Fruit fly (Drosophila melanogaster) Kc167 (cell line): ENCODE data around the gene CG45071.

Experiments used
- Myc ChIP-seq: fragments of >200 bp; optimal IDR thresholded peaks from 2 replicates; lab custom pipeline; 2017; ENCODE audit warnings: missing external identifiers
- Sin3A ChIP-seq: fragments of >200 bp; optimal IDR thresholded peaks from 2 replicates; lab custom pipeline; 2018; ENCODE audit warnings: missing external identifiers
- h ChIP-seq: fragments of >200 bp; optimal IDR thresholded peaks from 3 replicates; lab custom pipeline; 2018; ENCODE audit warnings: missing external identifiers
- insv ChIP-seq: fragments of >200 bp; optimal IDR thresholded peaks from 3 replicates; lab custom pipeline; 2018; ENCODE audit warnings: missing external identifiers
- psq ChIP-seq: fragments of >200 bp; optimal IDR thresholded peaks from 2 replicates; lab custom pipeline; 2017; ENCODE audit warnings: missing external identifiers
- ttk ChIP-seq: sonication (Bioruptor generic); optimal IDR thresholded peaks from 2 replicates; lab custom pipeline; 2017; ENCODE audit warnings: missing external identifiers

The CG45071 gene

DNA sequence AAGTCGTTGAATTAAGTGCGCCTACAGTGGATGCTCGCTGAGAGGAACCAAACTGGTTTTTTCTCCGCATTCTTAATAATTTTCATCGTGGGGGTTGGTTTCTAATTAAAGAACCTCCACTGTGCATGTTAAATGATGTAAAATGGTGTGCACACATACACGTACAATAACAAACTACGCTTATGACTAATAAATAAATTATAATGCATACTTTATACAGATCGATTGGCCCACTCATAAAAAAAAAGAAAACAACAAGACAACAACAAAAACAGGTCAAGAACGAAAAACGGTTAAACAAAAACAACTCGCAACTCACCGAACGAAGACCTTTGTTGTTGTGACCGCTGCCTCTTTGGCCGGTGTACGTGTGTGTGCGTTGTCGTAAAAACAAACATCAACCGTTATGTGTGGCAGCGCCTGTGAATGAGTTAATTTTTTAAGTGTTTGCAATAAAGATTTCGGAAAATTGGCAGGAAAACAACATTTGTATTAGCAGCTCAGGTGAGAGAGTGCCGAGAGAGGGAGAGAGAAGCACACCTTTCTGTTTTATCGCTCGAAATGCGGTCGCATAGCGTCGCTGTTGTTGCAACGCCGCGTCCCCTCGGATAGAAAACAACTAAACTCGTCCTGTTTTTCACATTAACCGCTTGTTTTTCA is 11.6 kb upstream of the CG45071 start:
- TF ChIP-seq psq (lab: Kevin White, UChicago), result no peak
- no peak for TF ChIP-seq insv (lab: Kevin White, UChicago)
- TF ChIP-seq h (lab: Kevin White, UChicago), result no peak
- TF ChIP-seq Sin3A (lab: Kevin White, UChicago), result no peak
- no peak for TF ChIP-seq Myc
- no peak for TF ChIP-seq ttk (lab: Kevin White, UChicago)

DNA sequence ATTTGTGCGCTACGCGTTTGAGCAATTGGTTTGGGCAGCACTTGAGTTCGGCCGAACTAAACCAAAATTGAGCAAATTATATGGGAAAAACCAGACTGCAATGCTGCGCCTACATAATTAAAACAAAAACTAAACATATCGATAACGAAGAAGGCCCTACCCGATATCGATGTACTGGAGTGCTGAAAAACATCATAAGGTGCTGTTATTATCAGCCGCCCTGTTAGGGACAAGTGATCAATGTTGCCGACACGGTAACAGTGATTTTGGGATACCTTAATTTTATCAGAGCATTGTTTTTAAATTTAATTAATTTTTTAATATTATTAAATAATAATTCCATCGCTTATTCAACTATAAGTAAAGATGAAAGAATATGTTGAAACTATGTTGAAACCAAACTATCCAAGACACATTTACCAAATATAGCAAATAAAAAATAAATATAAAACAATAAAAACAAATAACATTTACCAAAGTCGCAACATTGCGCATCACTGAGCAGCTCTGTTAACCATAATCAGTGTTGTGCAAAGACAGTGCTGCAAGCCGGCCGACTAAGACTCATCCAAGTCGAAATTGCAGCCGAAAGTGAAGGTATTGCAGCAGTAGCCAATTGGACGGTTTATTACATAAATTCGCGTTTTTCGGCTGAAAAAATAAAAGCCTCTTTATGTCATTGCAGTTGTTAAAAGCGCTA is 10.9 kb upstream of the CG45071 start, which contains the start of the genes sstn, Plp and GlyRS:
sstn (minus strand) TSS at position 131 of the 700 bp plus-strand sequence.
Plp (minus strand) TSS at position 136 of the 700 bp plus-strand sequence.
GlyRS (plus strand) TSS at position 554 of the 700 bp plus-strand sequence.
- no peak for TF ChIP-seq Myc
- no peak for TF ChIP-seq h (lab: Kevin White, UChicago)
- no peak for TF ChIP-seq psq (lab: Kevin White, UChicago)
- no peak for TF ChIP-seq ttk (lab: Kevin White, UChicago)
- no peak for TF ChIP-seq Sin3A (lab: Kevin White, UChicago)
- no peak for TF ChIP-seq insv (lab: Kevin White, UChicago)

dm6 chr3L:15097878-15098520 is 7.7 kb upstream of the CG45071 start, which contains the start of gene Ctps:
Ctps (plus strand) TSS chr3L:15097914.
- TF ChIP-seq Myc (no peak), psq (lab: Kevin White, UChicago) (no peak), insv (lab: Kevin White, UChicago) (no peak), h (lab: Kevin White, UChicago) (no peak), Sin3A (lab: Kevin White, UChicago) (no peak), ttk (lab: Kevin White, UChicago) (no peak)

DNA sequence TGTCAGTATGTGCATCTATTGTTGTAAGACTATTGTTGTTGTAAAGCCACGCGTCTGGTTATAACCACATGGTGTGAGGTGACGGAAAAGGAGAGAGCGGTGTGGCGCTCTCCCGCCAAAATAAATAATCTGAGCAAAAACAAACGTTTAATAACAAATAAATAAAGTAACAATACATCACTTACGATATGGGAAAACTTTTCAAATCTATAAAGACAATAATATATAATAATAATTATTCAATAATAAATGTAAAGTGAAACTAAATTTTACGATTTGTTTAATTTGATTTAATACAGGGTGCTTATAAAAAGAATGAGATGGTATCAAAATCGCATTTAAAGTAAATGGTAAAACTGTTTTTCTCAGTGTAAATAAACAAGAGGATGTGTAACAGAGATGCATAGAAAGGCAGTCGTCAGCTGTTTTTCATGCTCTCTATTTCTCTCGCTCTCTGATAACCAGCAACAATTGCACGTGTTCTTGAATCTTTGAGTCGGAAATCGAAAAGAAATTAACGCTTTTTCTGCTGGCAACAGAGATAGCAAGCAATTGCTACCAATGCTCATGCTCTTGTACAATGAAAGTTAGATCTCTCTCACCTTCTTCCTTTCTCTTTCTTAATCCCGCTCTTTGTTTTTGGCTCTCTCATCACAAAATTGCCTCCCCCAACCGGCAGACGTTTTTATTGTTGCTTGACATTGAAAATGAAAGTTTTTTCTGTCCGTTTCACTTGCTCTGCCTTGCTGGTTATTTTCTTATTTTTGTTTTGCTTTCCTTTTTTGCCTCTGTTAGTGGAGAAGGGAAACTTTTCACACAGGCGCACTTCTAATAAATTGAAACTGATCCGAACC is 6.8 kb upstream of the CG45071 start:
- TF ChIP-seq insv (lab: Kevin White, UChicago) (no peak), ttk (lab: Kevin White, UChicago) (no peak), Myc (no peak), h (lab: Kevin White, UChicago) (no peak), Sin3A (lab: Kevin White, UChicago) (no peak)

DNA sequence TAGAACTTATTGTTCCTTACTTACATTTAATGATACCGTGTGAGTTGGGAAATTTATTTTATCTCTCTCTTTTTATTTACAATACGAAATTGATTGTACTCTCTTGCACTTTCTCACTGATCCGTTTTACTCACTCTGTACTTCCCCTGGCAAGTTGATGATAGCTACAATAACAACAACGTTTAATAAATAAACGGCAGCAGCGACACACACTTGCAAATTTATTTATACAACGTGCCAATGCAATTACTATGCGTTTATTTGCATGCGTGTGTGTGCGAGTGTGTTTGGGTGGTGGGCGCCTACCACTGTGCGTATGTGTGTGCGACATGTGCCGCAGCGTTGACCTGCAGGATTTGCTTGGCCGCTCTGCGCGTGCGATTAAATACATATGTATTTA is 6.1 kb upstream of the CG45071 start:
- TF ChIP-seq insv (lab: Kevin White, UChicago), result no peak
- TF ChIP-seq ttk (lab: Kevin White, UChicago), result no peak

dm6 chr3L:15100983-15101382 is 4.7 kb upstream of the CG45071 start:
- no peak for TF ChIP-seq h (lab: Kevin White, UChicago)
- TF ChIP-seq insv (lab: Kevin White, UChicago), result no peak
- TF ChIP-seq psq (lab: Kevin White, UChicago), result no peak
- TF ChIP-seq Myc, result no peak
- TF ChIP-seq ttk (lab: Kevin White, UChicago), result no peak
- no peak for TF ChIP-seq Sin3A (lab: Kevin White, UChicago)

- TF ChIP-seq psq (lab: Kevin White, UChicago) (no peak), Sin3A (lab: Kevin White, UChicago) (no peak), ttk (lab: Kevin White, UChicago) (no peak), Myc (no peak), h (lab: Kevin White, UChicago) (no peak), insv (lab: Kevin White, UChicago) (no peak)
Measured at dm6 chr3L:15101639-15102413, 3.9 kb upstream of the CG45071 start.

DNA sequence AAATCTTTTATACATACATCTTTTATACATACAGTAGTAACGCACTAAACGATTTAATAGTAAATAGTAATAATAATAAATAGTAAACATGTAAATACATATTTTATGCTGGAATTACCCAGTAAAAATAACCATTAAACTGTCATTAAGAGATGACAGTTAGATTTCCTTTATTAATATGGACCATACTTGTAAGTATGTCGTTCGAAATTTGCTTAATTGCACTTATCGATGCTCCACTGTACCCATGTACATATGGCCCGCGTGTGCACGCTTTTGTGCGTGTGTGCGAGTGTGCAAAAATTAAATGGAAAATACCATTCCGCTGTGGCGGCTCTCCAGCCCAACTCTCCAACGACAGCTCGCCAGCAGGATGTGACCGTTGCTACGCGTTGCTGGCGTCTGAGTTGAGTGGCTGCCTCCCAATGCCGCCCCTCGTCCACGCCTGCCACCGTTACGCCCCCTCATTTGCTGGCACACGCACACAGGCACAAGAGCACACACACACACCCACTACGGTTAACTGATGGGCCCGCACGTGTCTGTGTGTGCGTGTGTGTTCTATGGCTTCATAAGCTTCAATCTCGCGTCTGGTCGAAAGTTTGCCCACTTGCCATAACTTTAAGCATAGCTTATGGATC is 2.9 kb upstream of the CG45071 start:
- TF ChIP-seq psq (lab: Kevin White, UChicago) (no peak), insv (lab: Kevin White, UChicago) (no peak), ttk (lab: Kevin White, UChicago) (no peak), Sin3A (lab: Kevin White, UChicago) (no peak), Myc (no peak), h (lab: Kevin White, UChicago) (no peak)

DNA sequence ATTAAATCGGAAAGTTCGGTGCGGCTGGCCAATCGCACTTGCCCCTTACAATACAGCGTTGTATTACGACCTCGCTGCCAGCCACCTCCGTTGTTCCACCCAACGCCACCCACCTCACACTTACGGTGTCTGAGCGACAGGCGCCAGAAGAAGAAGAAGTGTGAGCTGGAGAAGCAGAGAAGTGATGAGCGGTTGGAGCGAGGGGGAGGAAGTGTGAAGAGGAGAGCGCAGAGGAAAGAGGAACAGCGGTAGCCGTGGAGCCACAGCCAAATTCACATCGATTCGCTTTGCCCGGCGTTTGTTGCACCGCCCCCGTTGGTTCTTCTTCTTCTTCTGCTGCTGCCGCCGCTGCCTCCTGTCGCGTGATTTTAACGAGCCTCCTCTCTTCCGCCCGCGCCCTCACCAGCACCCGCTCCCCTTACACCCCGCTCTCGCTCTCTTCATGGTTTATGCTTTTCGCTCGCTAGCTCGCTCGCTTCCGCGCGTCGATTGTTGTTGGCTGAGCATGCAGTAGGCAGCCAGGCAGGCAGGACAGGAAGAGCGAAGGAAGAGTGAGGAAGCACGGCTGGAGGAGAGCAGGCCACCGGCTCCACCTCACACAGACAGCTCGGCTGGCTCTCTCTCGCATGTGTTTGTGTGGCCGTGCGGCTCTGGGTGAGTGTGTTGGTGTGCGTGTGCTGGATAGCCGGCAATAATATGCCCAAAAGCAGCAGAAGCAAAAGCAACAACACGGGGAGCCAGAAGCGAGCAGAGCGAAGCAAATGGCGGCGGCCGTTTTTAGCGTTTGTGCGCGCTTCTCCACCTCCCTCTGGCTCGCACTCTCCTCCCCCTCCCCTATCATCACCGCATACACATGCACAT is 1.5 kb upstream of the CG45071 start:
- no peak for TF ChIP-seq ttk (lab: Kevin White, UChicago)
- no peak for TF ChIP-seq psq (lab: Kevin White, UChicago)
- TF ChIP-seq Myc, result no peak
- TF ChIP-seq h (lab: Kevin White, UChicago), result no peak
- TF ChIP-seq Sin3A (lab: Kevin White, UChicago), result no peak
- no peak for TF ChIP-seq insv (lab: Kevin White, UChicago)
